Worm (Caenorhabditis elegans): ENCODE results near the gene sma-4.

Gene sma-4

DNA sequence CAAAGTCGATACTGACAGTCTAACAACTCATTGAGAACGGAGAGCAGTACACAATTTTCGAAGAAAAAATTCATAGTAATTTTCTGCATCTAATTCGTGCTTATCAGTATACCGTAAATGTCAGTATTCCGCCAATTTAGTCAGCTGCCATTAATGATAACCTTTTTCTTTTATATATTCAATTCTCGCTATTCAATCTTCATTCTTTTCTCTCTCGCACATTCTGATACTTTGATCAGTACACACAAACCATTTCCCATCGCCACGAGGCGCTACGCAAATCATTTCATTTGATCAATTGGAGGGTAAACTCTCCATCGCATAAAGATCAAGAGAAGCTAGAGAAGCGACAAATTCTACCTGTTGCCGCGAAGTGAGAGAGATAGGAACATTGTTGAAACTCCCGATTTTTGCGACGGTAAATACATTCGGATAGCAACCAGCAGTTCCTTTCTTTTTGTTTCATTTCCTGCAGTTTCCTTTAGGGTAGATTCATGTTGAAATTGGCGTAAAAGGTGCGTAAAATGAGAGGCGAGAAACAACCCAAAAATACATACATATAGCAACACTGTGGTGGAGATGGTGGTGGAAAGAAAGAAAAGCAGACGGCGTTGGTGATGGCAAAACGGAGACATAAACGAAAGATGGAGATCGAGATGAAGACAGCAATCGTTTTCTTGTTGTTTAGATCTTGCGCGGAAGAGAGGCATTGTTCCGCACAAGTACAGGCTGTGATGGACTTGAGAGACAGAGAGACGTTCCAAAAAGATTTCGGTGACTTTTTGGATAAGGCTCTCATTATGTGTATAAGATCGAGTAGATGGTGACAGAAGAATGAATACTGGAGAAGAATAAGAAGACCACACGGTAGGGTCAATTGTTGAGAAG lies 22.4 kb downstream of the sma-4 start (continued):
- TF ChIP-seq hmg-1.1 (GFP tag; IDR thresholded peaks at IDR 0.05): 0 out of 2 replicates have a peak, but pooled peaks have one; percentile 7
- TF ChIP-seq zfp-3 (GFP tag; conservative IDR thresholded peaks at IDR 0.05): 0 out of 2 replicates have a peak, but pooled peaks have one; percentile 31
- TF ChIP-seq cey-2 (tag; optimal IDR thresholded peaks at IDR 0.05; ENCODE audit: borderline replicate concordance, insufficient read depth): peak; percentile 9
- peak; percentile 87 for TF ChIP-seq php-3 (GFP tag; IDR thresholded peaks at IDR 0.05)
- no peak for TF ChIP-seq dmd-8 (GFP tag; IDR thresholded peaks at IDR 0.05)
- no peak for TF ChIP-seq nhr-76 (tag; optimal IDR thresholded peaks at IDR 0.05)
- peak; percentile 72 for TF ChIP-seq mep-1 (tag; optimal IDR thresholded peaks at IDR 0.05)
- TF ChIP-seq snpc-4 (tag; optimal IDR thresholded peaks at IDR 0.05): no peak
- TF ChIP-seq hlh-11 (tag; optimal IDR thresholded peaks at IDR 0.05): peak; percentile 93
- TF ChIP-seq mxl-3 (GFP tag; optimal IDR thresholded peaks at IDR 0.05): peak; percentile 86
- TF ChIP-seq nhr-102 (tag; optimal IDR thresholded peaks at IDR 0.05): peak; percentile 6
- no peak for TF ChIP-seq Y75B8A.6 (GFP tag; IDR thresholded peaks at IDR 0.05)
- TF ChIP-seq nhr-10 (tag; optimal IDR thresholded peaks at IDR 0.05): peak; percentile 52
- TF ChIP-seq nhr-48 (tag; optimal IDR thresholded peaks at IDR 0.05): peak; percentile 81
- TF ChIP-seq nhr-25 (tag; optimal IDR thresholded peaks at IDR 0.05; ENCODE audit: borderline replicate concordance, insufficient read depth): no peak
- peak; percentile 55 to 58 for TF ChIP-seq lsy-2 (tag; optimal IDR thresholded peaks at IDR 0.05)
- TF ChIP-seq tag-97 (GFP tag; IDR thresholded peaks at IDR 0.05): no peak
- no peak for TF ChIP-seq madf-9 (GFP tag; conservative IDR thresholded peaks at IDR 0.05)
- TF ChIP-seq ceh-20 (GFP tag; IDR thresholded peaks at IDR 0.05): no peak; the same call in 1 of the 2 replicates
- TF ChIP-seq snpc-1.2 (GFP tag; IDR thresholded peaks at IDR 0.05): no peak
- peak; percentile 49 to 82 for TF ChIP-seq unc-62 (GFP tag; optimal IDR thresholded peaks at IDR 0.05 in 1 of 2)
- TF ChIP-seq unc-62 (tag; optimal IDR thresholded peaks at IDR 0.05): no peak
- TF ChIP-seq set-16 (GFP tag; IDR thresholded peaks at IDR 0.05): no peak
- peak; percentile 75 for TF ChIP-seq hlh-30 (tag; optimal IDR thresholded peaks at IDR 0.05; ENCODE audit: insufficient read depth)
- TF ChIP-seq duxl-1 (tag; optimal IDR thresholded peaks at IDR 0.05; ENCODE audit: poor library complexity): peak; percentile 15
- no peak for TF ChIP-seq fkh-10 (GFP tag; optimal IDR thresholded peaks at IDR 0.05)
- peak; percentile 95 for TF ChIP-seq dve-1 (tag; optimal IDR thresholded peaks at IDR 0.05; ENCODE audit: insufficient read depth)
- no peak for TF ChIP-seq jun-1 (tag; optimal IDR thresholded peaks at IDR 0.05)
- no peak for TF ChIP-seq F10B5.3 (tag; optimal IDR thresholded peaks at IDR 0.05)
- no peak for TF ChIP-seq ZK546.5 (tag; optimal IDR thresholded peaks at IDR 0.05)

DNA sequence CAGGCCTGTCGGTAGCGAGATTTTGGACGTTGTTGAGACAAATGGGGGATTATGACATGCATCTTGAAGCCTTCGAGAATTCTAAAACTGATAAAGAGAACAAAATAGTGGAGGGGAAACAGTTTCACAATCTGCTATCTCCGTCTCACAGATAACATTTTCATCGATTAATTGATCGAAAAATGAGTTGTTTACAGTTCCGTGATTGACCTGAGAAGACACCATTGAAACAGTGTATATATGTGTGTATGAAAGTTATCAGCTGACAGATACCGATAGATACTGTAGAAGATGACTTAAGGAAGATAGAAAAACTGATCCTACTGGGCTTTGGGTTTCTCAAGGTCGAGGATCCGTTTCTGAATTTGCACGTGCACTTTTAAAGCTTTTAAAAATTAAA lies 23.1 kb downstream of the sma-4 start:
- TF ChIP-seq spr-1 (tag; optimal IDR thresholded peaks at IDR 0.05) (no peak), hlh-11 (tag; optimal IDR thresholded peaks at IDR 0.05) (peak; percentile 62), dmd-6 (GFP tag; IDR thresholded peaks at IDR 0.05) (peak; percentile 74), mes-2 (tag; optimal IDR thresholded peaks at IDR 0.05; ENCODE audit: poor library complexity, severe bottlenecking) (peak; percentile 21), daf-19 (GFP tag; conservative IDR thresholded peaks at IDR 0.05) (0 out of 2 replicates have a peak, but pooled peaks have one; percentile 42), lin-39 (tag; optimal IDR thresholded peaks at IDR 0.05) (no peak), ctbp-1 (GFP tag; IDR thresholded peaks at IDR 0.05) (no peak), daf-12 (tag; optimal IDR thresholded peaks at IDR 0.05) (no peak), ceh-62 (tag; optimal IDR thresholded peaks at IDR 0.05) (no peak), R02D3.7 (tag; optimal IDR thresholded peaks at IDR 0.05) (no peak), nhr-42 (GFP tag; IDR thresholded peaks at IDR 0.05) (no peak), daf-16 (GFP tag; optimal IDR thresholded peaks at IDR 0.05) (peak in 1 of 2 experiments; percentile 53), daf-16 (tag; optimal IDR thresholded peaks at IDR 0.05) (peak; percentile 96), rbr-2 (tag; optimal IDR thresholded peaks at IDR 0.05) (no peak), php-3 (GFP tag; IDR thresholded peaks at IDR 0.05) (no peak), ceh-28 (tag; optimal IDR thresholded peaks at IDR 0.05) (no peak), nhr-76 (tag; optimal IDR thresholded peaks at IDR 0.05) (no peak), pqm-1 (tag; optimal IDR thresholded peaks at IDR 0.05) (peak; percentile 51), lin-1 (GFP tag; IDR thresholded peaks at IDR 0.05) (0 out of 2 replicates have a peak, but pooled peaks have one; percentile 27), nhr-111 (GFP tag; optimal IDR thresholded peaks at IDR 0.05) (no peak), mdl-1 (tag; optimal IDR thresholded peaks at IDR 0.05) (peak in 1 of 2 experiments; percentile 30), duxl-1 (tag; optimal IDR thresholded peaks at IDR 0.05; ENCODE audit: poor library complexity) (no peak), nhr-6 (tag; optimal IDR thresholded peaks at IDR 0.05) (peak; percentile 49)
